Worm (Caenorhabditis elegans) whole organism, early embryonic: Measurements from ENCODE around the gene C45G9.4.

Source experiments
- aly-1 ChIP-seq: sonication (generic microtip); optimal IDR thresholded peaks from 2 replicates; lab custom pipeline; 2016; ENCODE audit warnings: missing genetic modification characterization, missing compliant biosample characterization
- hmbx-1 ChIP-seq: sonication (generic microtip); optimal IDR thresholded peaks from 2 replicates; lab custom pipeline; 2016; ENCODE audit warnings: mild to moderate bottlenecking, missing genetic modification characterization, missing compliant biosample characterization
- pes-1 ChIP-seq: fragments of 200-800 bp; sonication (Bioruptor generic); IDR thresholded peaks from 2 replicates; pipeline ENCODE4 v1.3.6; 2022; ENCODE audit warnings: missing genetic modification reagents, missing genetic modification characterization, missing compliant biosample characterization

ce11 chrIII:5047175-5047574 lies 15.3 kb upstream of the C45G9.4 start, which contains the start of gene txbp-3:
- TF ChIP-seq aly-1 (no peak), hmbx-1 (tag; lab: Kevin White, UChicago) (no peak), pes-1 (GFP tag; lab: Robert Waterston, UW) (no peak)
